Fruit fly (Drosophila melanogaster): ENCODE measurements around the gene agt.

agt gene

DNA sequence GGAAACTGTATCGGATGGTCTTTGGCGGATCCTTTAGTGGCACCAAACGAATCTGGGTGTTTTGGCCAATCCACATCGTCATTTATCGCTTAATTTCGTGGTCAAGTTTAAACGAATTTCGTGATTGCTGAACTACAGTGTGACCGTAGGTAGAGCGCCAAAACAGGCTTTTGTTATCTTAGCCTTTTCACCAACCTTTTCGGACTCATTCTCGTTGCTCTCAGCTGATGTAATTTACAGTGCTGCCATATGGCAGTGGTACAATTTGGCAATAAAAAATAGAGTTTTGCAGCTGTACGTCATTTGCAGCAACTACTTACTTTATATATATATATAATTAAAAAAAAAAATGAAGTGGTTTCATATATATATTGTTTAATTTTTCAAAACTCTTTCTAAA, at the start of gene agt:
Gene agt (minus strand): TSS at position 160 of the 400 bp plus-strand sequence.
- TF ChIP-seq CG17801 (GFP tag; optimal IDR thresholded peaks at IDR 0.05; ENCODE audit: partially characterized antibody), result no peak

DNA sequence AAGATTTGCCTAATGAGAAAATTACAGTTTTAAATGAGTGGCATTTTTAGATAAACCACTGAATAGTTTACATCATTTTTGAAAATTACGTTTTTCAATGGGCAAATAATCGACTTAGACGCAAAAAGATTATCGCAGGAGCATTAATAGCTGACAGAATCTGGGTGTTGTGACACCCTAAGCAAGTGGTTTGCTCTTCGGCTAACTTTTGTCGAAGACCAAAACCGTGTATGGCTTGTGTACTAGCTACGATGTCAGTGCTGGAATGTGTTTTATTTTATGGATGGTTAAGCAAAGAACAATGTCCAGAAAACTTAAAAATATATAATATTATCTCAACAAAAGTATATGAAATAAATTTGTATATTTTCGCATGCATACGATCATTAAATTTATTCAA, 49.0 kb upstream of the agt start:
- no peak for TF ChIP-seq CG17801 (GFP tag; optimal IDR thresholded peaks at IDR 0.05; ENCODE audit: partially characterized antibody)

DNA sequence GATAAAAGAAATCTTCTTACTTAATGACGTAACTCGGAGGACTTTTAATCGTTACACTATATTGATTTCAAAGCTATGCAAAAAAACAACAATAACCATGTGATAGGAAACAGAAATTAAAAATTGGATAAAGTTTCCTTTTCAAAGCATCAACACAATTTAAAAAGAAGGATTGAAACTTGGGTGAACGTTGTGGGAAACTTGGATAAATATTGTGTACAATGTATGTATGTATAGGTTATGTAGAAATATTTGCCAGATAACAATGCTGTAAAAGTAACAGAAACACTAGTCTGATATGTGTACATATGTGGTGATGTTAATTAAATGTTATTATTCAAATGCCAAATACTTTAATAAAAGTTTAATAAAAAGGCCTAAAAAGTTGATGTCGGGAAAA, 46.4 kb upstream of the agt start:
- no peak for TF ChIP-seq CG17801 (GFP tag; optimal IDR thresholded peaks at IDR 0.05; ENCODE audit: partially characterized antibody)

DNA sequence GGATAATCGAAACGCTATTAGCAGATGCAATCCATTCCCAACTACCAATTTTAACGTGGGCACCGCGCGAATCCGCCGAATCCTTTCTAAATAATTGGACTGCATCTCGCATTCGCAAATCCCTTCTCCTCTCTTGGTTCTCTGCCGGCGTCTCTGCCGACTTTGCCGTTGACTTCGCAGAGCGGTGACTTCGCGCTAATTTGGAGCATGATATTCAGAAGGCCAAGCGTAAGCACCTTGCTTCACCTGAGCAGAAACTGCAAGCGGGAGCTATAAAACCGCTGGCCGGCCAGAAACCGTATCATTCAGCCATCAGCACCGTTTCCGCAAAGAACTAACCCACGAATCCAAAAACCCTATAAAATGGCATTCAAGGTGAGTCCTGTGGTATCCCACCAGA, 43.9 kb upstream of the agt start, which contains the start of gene Ccp84Aa:
Gene Ccp84Aa (plus strand): TSS at position 301 of the 400 bp plus-strand sequence.
- TF ChIP-seq CG17801 (GFP tag; optimal IDR thresholded peaks at IDR 0.05; ENCODE audit: partially characterized antibody), result no peak

DNA sequence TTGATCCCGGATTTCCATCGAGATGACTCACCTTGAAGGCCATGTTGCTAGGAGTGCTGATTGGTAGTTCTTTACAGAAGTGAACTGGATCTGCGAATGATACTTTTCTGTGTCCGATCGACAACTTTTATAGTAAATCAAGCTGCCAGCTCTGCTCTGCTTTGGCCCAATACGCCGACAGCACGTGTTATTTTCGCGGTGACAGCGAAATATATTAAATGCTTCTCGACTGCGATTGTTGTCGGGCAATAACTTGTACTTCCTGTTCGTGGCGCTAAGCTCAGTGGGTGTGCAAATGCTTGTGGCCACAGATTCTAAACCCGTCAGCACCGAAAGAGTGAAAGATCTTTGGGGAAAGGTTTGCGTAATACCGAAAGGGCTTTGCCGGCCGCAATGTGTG, 42.9 kb upstream of the agt start, which contains the start of gene Ccp84Ab:
Gene Ccp84Ab (minus strand): TSS at position 101 of the 400 bp plus-strand sequence.
- no peak for TF ChIP-seq CG17801 (GFP tag; optimal IDR thresholded peaks at IDR 0.05; ENCODE audit: partially characterized antibody)

DNA sequence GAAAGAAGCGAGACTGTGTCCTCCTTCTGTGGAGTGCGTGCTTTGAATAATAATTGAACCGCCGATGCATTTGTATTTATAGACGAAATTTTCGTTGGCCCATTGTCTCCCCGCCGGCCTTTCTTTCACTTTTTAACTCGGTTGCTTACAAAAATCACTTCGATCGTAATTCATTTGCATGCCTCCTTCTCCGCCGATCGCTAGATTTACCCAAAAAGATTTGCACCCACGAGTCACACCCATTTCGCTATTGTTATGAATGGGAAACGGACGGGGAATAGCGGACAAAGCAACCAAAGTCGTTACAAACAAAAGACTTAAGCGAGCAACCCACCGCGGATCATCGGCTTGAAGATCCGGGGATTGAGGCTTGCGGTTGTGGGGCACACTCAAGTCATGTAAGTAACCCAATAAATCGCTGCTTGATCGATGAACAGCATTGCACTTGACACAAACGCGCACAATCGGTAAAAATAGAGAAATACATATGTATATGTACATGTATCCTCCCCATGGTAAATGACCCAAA, 36.4 kb upstream of the agt start, which contains the start of gene Ccp84Ac:
Gene Ccp84Ac (minus strand): TSS at position 51 of the 529 bp plus-strand sequence.
- no peak for TF ChIP-seq CG17801 (GFP tag; optimal IDR thresholded peaks at IDR 0.05; ENCODE audit: partially characterized antibody)

DNA sequence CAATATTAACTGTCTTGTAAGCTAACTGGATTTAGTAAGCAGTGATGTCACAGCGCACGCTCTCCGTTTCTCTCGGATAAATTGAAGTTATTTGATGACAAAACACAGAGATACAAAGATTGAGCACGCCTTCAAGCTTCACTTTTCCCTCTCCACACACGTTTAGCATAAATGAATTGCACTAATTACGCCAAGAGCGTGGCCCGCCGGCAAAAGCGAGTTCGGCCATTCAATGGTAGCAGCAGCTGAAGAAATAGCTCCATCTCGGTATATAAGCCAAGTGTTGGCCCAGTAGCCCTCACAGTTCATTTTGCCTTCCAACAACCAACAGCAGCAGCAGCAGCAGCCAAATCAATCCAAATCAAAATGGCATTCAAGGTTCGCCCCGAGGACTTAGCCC, 32.5 kb upstream of the agt start, which contains the start of gene Ccp84Ad:
Gene Ccp84Ad (plus strand): TSS at position 301 of the 400 bp plus-strand sequence.
- no peak for TF ChIP-seq CG17801 (GFP tag; optimal IDR thresholded peaks at IDR 0.05; ENCODE audit: partially characterized antibody)

DNA sequence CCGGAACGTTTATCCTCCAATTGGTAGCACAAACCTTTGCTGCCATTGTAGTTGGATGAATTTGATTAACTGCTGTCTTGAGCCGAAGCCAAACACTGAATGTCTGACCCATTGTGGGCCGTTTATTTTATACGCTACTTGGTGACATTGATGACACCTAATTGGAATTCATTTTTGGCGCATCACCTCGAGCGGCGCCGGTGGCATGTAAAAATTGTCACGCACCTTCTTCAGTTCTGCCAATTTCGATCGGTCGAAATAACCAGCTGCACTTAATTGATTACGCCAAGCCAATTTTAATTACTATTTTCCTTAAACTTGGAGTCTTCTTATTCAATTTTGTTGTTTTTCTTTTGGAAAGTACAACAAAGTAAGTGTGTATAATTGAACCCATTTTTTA, 31.8 kb upstream of the agt start, which contains the start of gene Ccp84Ae:
Gene Ccp84Ae (minus strand): TSS at position 101 of the 400 bp plus-strand sequence.
- no peak for TF ChIP-seq CG17801 (GFP tag; optimal IDR thresholded peaks at IDR 0.05; ENCODE audit: partially characterized antibody)

DNA sequence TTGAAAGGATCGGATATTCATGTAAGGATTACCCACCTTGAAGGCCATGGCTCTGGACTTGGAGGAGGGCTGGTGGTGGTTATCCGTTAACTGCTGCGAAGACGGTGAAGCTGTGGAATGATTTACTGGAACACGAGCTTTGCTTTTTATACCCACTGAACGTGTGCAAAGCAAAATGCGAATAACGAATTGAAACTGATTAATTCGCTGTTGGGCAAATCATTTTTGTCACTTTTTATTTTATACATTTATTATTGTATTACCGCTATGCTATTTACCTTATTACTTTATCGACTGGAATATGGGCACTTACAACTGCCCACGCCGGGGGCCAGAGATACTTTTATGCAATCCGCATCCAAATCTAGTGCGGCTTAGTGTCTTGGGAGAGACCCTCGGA, 30.2 kb upstream of the agt start, which contains the start of gene Ccp84Af:
Gene Ccp84Af (minus strand): TSS at position 101 of the 400 bp plus-strand sequence.
- TF ChIP-seq CG17801 (GFP tag; optimal IDR thresholded peaks at IDR 0.05; ENCODE audit: partially characterized antibody), result no peak

DNA sequence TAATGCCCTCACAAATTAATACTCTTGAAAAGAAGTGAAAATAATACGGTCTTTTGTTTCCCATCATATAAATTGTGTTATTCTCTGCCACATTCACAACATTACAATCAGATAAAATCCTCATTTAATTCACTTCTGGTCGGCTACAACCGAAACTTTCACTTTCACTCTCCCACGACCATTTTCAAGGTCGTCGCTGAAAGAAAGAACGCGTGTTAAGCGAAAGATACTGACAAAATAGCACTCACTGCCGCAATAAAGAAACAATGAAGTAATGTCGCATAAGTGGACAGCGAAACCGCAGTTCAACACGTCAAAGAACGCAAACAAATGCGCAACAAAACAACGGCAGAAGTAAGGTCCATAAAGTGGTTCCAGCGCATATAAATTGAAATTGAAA, 28.3 kb upstream of the agt start:
- no peak for TF ChIP-seq CG17801 (GFP tag; optimal IDR thresholded peaks at IDR 0.05; ENCODE audit: partially characterized antibody)

DNA sequence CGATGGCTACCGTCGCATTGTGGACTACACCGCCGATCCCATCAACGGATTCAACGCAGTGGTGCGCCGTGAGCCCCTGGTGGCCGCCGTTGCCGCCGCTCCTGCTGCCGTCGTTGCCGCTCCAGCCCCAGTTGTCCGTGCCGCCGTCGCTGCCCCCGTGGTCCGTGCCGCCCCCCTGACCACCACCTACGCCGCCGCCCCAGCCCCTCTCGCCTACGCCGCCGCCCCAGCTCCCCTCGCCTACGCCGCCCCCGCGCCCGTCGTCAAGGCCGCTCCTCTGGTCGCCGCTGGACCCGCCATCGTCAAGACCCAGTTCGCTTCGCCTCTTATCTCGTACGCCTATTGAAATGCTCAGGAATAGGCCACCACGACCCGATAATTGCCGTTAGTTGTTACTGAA, 27.3 kb upstream of the agt start:
- TF ChIP-seq CG17801 (GFP tag; optimal IDR thresholded peaks at IDR 0.05; ENCODE audit: partially characterized antibody), result no peak

DNA sequence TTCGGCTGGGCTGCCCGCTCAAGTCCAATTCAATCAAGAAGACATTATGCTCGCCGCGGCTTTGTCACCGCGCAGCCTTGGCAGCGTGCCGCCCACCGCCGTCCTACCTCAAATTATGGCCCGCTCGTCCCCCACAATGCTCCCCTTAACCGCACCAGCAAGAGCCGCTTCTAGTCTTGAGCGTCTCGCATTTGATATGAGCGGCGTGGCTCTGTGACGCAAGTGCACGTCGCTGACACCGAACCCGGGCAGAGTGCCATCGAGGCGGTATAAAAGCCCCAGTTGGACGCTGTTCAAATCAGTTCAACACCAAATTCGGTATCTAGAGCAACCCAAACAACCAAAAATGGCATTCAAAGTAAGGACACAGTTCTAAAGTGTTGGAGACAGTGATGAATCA, 26.5 kb upstream of the agt start, which contains the start of gene Ccp84Ag:
Gene Ccp84Ag (plus strand): TSS at position 301 of the 400 bp plus-strand sequence.
- TF ChIP-seq CG17801 (GFP tag; optimal IDR thresholded peaks at IDR 0.05; ENCODE audit: partially characterized antibody), result no peak

DNA sequence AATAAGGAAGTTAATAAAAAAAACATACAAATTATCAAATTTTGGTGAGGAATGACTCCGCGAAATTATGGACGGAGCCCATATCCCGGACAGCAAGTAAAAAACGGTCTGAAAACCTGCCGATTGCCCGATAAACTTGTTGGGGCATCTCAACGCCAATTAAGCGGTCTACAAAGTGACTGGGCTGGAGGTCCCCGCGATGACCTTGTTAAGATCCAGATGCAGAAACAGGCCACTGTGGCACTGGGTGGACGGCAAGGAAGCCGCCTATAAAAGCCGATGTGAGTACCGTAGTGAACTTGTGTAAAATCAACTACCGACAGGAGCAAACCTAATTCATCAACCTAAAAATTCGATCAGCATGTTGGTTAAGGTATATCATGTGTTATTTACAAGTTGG, 24.2 kb upstream of the agt start, which contains the start of gene Edg84A:
Gene Edg84A (plus strand): TSS at position 301 of the 400 bp plus-strand sequence.
- TF ChIP-seq CG17801 (GFP tag; optimal IDR thresholded peaks at IDR 0.05; ENCODE audit: partially characterized antibody), result no peak

DNA sequence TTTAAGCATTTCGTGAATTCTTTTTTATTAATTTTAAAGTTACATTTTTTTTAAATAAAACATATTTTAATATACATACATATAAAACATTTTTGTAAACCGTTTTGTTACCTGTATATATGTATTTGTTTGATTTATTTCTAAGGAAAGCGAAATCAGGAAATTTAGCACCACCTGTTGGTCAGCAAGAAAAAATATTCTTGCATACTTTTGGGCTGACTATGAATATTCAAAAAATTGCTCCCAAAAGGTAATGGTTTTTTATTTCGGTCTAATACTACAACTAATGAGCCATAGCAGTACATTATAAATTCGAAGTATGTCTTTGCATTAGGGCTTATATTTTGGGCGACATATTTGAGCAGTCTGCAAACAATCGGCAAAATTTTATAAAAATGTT, 23.8 kb upstream of the agt start:
- TF ChIP-seq CG17801 (GFP tag; optimal IDR thresholded peaks at IDR 0.05; ENCODE audit: partially characterized antibody), result no peak

DNA sequence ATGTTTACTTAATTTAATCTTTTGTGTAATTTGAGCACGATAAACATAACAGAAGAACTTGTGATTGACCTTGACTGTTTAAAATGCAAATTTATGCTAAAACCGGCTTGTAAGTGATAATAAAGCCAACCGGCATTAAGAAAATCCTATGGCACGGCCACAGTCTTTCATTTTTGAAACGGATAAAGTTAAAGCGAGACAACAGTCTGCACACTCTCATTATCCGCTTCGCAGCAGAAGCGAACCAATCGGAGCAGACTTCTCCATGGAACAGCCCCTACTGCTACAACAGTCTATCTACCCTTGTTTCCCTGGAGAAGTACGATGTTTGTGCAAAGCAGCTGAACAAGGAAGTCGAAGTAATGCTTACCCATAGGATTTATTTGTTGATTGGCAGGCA, 23.2 kb upstream of the agt start:
- TF ChIP-seq CG17801 (GFP tag; optimal IDR thresholded peaks at IDR 0.05; ENCODE audit: partially characterized antibody), result no peak

DNA sequence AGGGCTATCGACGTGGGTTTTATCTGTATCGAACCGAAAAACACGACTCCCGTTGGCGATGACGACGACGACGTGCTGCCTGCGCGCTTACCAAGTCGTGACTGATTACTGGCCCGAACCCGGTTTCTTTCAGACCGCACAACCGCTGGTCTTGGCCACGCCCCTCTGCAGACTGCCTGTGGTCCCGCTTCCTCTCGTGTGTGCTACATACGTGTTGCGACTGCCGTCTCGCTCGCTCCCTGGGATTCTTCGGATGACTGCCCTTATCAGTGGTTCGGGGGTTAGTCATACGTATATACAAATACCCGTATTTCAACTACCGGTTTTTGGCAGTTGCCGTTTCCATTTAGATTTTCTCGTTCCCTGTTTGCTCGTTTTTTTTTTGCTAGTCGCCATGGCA, 18.6 kb upstream of the agt start, which contains the start of gene lab:
Gene lab (minus strand): TSS at position 111 of the 400 bp plus-strand sequence.
- TF ChIP-seq CG17801 (GFP tag; optimal IDR thresholded peaks at IDR 0.05; ENCODE audit: partially characterized antibody), result no peak
